Worm (Caenorhabditis elegans) whole organism, L3 larva: Measurements from ENCODE around the gene rla-2.

ENCODE experiments used
- ama-1 ChIP-seq: fragments of 150-350 bp; optimal IDR thresholded peaks from 2 replicates; lab custom pipeline; 2018
- ceh-16 ChIP-seq: sonication (generic microtip); optimal IDR thresholded peaks from 2 replicates; lab custom pipeline; 2017; ENCODE audit warnings: missing biosample characterization, missing genetic modification characterization
- ceh-28 ChIP-seq: fragments of 150-350 bp; optimal IDR thresholded peaks from 2 replicates; lab custom pipeline; 2014; ENCODE audit warnings: missing biosample characterization, missing genetic modification reagents, missing genetic modification characterization
- ceh-82 ChIP-seq: fragments of 150-350 bp; optimal IDR thresholded peaks from 2 replicates; lab custom pipeline; 2014; ENCODE audit warnings: missing biosample characterization, missing genetic modification characterization
- egl-27 ChIP-seq: sonication (generic microtip); optimal IDR thresholded peaks from 4 replicates; lab custom pipeline; 2017; ENCODE audit warnings: missing biosample characterization, missing genetic modification reagents, missing genetic modification characterization
- egl-5 ChIP-seq: fragments of 150-350 bp; optimal IDR thresholded peaks from 2 replicates; lab custom pipeline; 2017; ENCODE audit warnings: missing biosample characterization, missing genetic modification reagents, missing genetic modification characterization, inconsistent platforms
- elt-3 ChIP-seq, 3 experiments: fragments of 150-350 bp in 1 of 3; sonication (generic microtip) in 2 of 3; optimal IDR thresholded peaks; 2 replicates in 2 of 3; 4 replicates in 1 of 3; lab custom pipeline; 2014 to 2017; ENCODE audit warnings: missing biosample characterization in 3 of 3, missing genetic modification characterization in 3 of 3
- fos-1 ChIP-seq: fragments of 150-350 bp; optimal IDR thresholded peaks from 2 replicates; lab custom pipeline; 2014; ENCODE audit warnings: missing biosample characterization, missing genetic modification characterization
- lin-39 ChIP-seq: fragments of 150-350 bp; optimal IDR thresholded peaks from 2 replicates; lab custom pipeline; 2018; ENCODE audit warnings: missing biosample characterization, missing genetic modification reagents, missing genetic modification characterization
- nfya-1 ChIP-seq: sonication (generic microtip); optimal IDR thresholded peaks from 2 replicates; lab custom pipeline; 2017; ENCODE audit warnings: missing genetic modification characterization, mild to moderate bottlenecking, missing compliant biosample characterization, antibody characterized with exemption, moderate library complexity; ENCODE audit not compliant: insufficient read depth
- nhr-11 ChIP-seq: fragments of 150-350 bp; optimal IDR thresholded peaks from 2 replicates; lab custom pipeline; 2014; ENCODE audit warnings: missing biosample characterization, missing genetic modification characterization
- nhr-25 ChIP-seq: sonication (generic microtip); optimal IDR thresholded peaks from 2 replicates; lab custom pipeline; 2017; ENCODE audit warnings: missing biosample characterization, missing genetic modification characterization
- snpc-4 ChIP-seq: fragments of 150-350 bp; optimal IDR thresholded peaks from 2 replicates; lab custom pipeline; 2014; ENCODE audit warnings: missing biosample characterization, missing genetic modification characterization

- TF ChIP-seq elt-3 (tag; optimal IDR thresholded peaks at IDR 0.05; lab: Kevin White, UChicago) (no peak), egl-5 (no peak), egl-27 (no peak), snpc-4 (tag; lab: Kevin White, UChicago) (no peak), lin-39 (tag; lab: Kevin White, UChicago) (no peak), fos-1 (tag; lab: Kevin White, UChicago) (no peak), ceh-16 (no peak), ama-1 (no peak), nhr-25 (no peak), ceh-82 (tag; lab: Kevin White, UChicago) (no peak), nfya-1 (no peak), ceh-28 (tag; lab: Kevin White, UChicago) (no peak), nhr-11 (tag; lab: Kevin White, UChicago) (no peak)
These were observed 16.8 kb upstream of the rla-2 start, which contains the start of gene lsm-3 for ce11 chrIV:13386903-13387302.
